Fruit fly (Drosophila melanogaster): ENCODE results near the gene CG14852.

CG14852 gene

DNA sequence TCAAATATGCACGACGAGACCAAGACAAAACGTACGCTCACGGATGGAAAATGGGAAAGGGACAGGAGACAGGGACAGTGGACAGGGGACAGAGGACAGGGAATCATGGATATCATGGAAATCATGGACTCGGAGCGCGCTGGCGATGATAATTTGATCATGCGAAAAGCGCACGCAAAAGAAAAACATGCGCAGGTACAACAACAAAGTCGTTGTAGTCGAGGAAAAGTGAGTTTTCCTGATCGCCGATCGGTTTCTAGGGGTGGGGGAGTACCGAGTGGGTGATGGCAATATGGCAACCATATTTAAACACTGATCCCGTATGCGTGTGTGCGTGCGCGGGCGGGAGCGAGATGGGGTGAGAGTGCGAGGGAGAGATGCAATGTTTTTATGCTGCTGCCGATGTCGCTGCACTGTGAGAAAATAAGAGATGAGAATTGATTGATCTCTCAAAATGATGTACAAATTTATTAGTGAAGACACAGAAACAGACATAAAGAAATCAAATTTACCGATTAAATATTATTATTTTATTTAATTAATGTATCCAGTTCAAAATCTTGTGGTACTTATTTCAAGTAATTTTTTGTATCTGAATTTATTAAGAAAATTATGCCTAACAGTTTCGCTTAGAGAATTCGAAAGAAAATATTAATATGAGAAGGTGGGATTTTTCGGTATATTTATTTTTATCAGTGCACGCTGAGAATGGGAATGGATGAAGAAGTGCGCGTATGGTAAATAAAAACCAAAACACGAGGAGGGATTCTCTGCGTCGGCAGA is 25.2 kb downstream of the CG14852 start (continued):
- TF ChIP-seq cg (GFP tag; optimal IDR thresholded peaks at IDR 0.05) (peak; percentile 52), Sox100B (GFP tag; optimal IDR thresholded peaks at IDR 0.05) (peak; percentile 94), Fer2 (tag; optimal IDR thresholded peaks at IDR 0.05) (no peak), grn (GFP tag; optimal IDR thresholded peaks at IDR 0.05) (no peak), bcd (GFP tag; optimal IDR thresholded peaks at IDR 0.05) (peak; percentile 86), lmd (GFP tag; IDR thresholded peaks at IDR 0.05) (peak; percentile 69), usp (GFP tag; optimal IDR thresholded peaks at IDR 0.05) (no peak), Kr (GFP tag; optimal IDR thresholded peaks at IDR 0.05) (peak; percentile 94), lov (optimal IDR thresholded peaks at IDR 0.05) (no peak), lov (GFP tag; IDR thresholded peaks at IDR 0.05) (peak; percentile 75; the same call in 2 of the 3 replicates), CrebB (tag; optimal IDR thresholded peaks at IDR 0.05) (peak; percentile 39), CG17385 (GFP tag; optimal IDR thresholded peaks at IDR 0.05) (peak; percentile 79), CG13287 (GFP tag; IDR thresholded peaks at IDR 0.05; ENCODE audit: partially characterized antibody) (no peak), cad (GFP tag; optimal IDR thresholded peaks at IDR 0.05) (no peak), CG17361 (GFP tag; IDR thresholded peaks at IDR 0.05) (peak; percentile 98), CG10267 (tag; optimal IDR thresholded peaks at IDR 0.05) (peak; percentile 93), mld (GFP tag; IDR thresholded peaks at IDR 0.05; ENCODE audit: partially characterized antibody) (no peak), sr (GFP tag; IDR thresholded peaks at IDR 0.05) (peak; percentile 53; the same call in 1 of the 3 replicates), MBD-R2 (GFP tag; IDR thresholded peaks at IDR 0.05) (no peak), CG6683 (GFP tag; optimal IDR thresholded peaks at IDR 0.05) (no peak), CG9797 (GFP tag; optimal IDR thresholded peaks at IDR 0.05) (peak; percentile 1), Lim3 (GFP tag; IDR thresholded peaks at IDR 0.05) (no peak), ara (GFP tag; IDR thresholded peaks at IDR 0.05) (peak; percentile 85), CG2712 (tag; optimal IDR thresholded peaks at IDR 0.05) (peak; percentile 98), CTCF (GFP tag; optimal IDR thresholded peaks at IDR 0.05) (peak; percentile 21), ash1 (GFP tag; optimal IDR thresholded peaks at IDR 0.05) (no peak), pros (GFP tag; optimal IDR thresholded peaks at IDR 0.05) (peak; percentile 63), CG15269 (tag; optimal IDR thresholded peaks at IDR 0.05) (peak; percentile 74), sim (GFP tag; IDR thresholded peaks at IDR 0.05) (peak; percentile 78), CG10979 (tag; optimal IDR thresholded peaks at IDR 0.05) (peak; percentile 98), CG4404 (GFP tag; IDR thresholded peaks at IDR 0.05) (peak; percentile 91), CG11560 (tag; IDR thresholded peaks at IDR 0.05) (no peak), CG2120 (GFP tag; optimal IDR thresholded peaks at IDR 0.05) (no peak), mirr (GFP tag; optimal IDR thresholded peaks at IDR 0.05) (no peak), CG12219 (GFP tag; optimal IDR thresholded peaks at IDR 0.05) (peak; percentile 67), CG4820 (GFP tag; optimal IDR thresholded peaks at IDR 0.05) (peak; percentile 85), CG16863 (GFP tag; optimal IDR thresholded peaks at IDR 0.05) (peak; percentile 15), HLHmδ (GFP tag; optimal IDR thresholded peaks at IDR 0.05) (peak; percentile 54), Sry-β (GFP tag; optimal IDR thresholded peaks at IDR 0.05) (peak; percentile 52), Dek (tag; optimal IDR thresholded peaks at IDR 0.05) (peak; percentile 19), corto (GFP tag; optimal IDR thresholded peaks at IDR 0.05) (no peak), CG12659 (GFP tag; optimal IDR thresholded peaks at IDR 0.05) (peak; percentile 78), Meics (GFP tag; optimal IDR thresholded peaks at IDR 0.05) (peak; percentile 45), Blimp-1 (GFP tag; optimal IDR thresholded peaks at IDR 0.05) (peak; percentile 90), zf30C (GFP tag; optimal IDR thresholded peaks at IDR 0.05) (peak; percentile 97), Hsf (GFP tag; optimal IDR thresholded peaks at IDR 0.05) (peak; percentile 57), B-H1 (GFP tag; IDR thresholded peaks at IDR 0.05) (peak; percentile 40; the same call in 2 of the 3 replicates), PHDP (tag; optimal IDR thresholded peaks at IDR 0.05) (peak; percentile 78), CG2116 (GFP tag; optimal IDR thresholded peaks at IDR 0.05) (peak; percentile 62), row (GFP tag; IDR thresholded peaks at IDR 0.05) (peak; percentile 82)

Data from whole organism, embryonic.